Worm (Caenorhabditis elegans) whole organism, young adult: Measurements from ENCODE around the gene M04G7.2.

Experiments used
- F23B12.7 ChIP-seq: sonication (generic microtip); optimal IDR thresholded peaks from 2 replicates; lab custom pipeline; 2017; ENCODE audit warnings: missing genetic modification characterization, mild to moderate bottlenecking, missing compliant biosample characterization, antibody characterized with exemption, moderate library complexity; ENCODE audit not compliant: insufficient read depth
- F57A8.1 ChIP-seq: fragments of 200-800 bp; sonication (Bioruptor generic); optimal IDR thresholded peaks from 2 replicates; lab custom pipeline; 2018; ENCODE audit warnings: mild to moderate bottlenecking, missing genetic modification characterization, moderate library complexity, missing compliant biosample characterization
- Y67H2A.10 ChIP-seq: fragments of 200-800 bp; sonication (Bioruptor generic); conservative IDR thresholded peaks from 2 replicates; pipeline ENCODE4 v1.3.6; 2022; ENCODE audit warnings: missing genetic modification reagents, missing genetic modification characterization, missing compliant biosample characterization
- ama-1 ChIP-seq, 3 experiments: fragments of 150-350 bp in 1 of 3; sonication (generic microtip) in 2 of 3; optimal IDR thresholded peaks; 2 replicates each; lab custom pipeline; 2014 to 2018; ENCODE audit warnings: missing biosample characterization in 2 of 3, missing genetic modification characterization in 2 of 3, missing genetic modification reagents in 2 of 3
- aptf-2 ChIP-seq: fragments of 200-800 bp; sonication (Bioruptor generic); conservative IDR thresholded peaks from 2 replicates; pipeline ENCODE4 v1.3.6; 2022; ENCODE audit warnings: missing genetic modification reagents, missing genetic modification characterization, missing compliant biosample characterization
- egl-18 ChIP-seq: fragments of 200-800 bp; sonication (Bioruptor generic); IDR thresholded peaks from 2 replicates; pipeline ENCODE4 v1.3.6; 2022; ENCODE audit warnings: missing genetic modification reagents, missing genetic modification characterization, missing compliant biosample characterization
- ets-4 ChIP-seq: fragments of 200-800 bp; sonication (Bioruptor generic); optimal IDR thresholded peaks from 2 replicates; lab custom pipeline; 2018; ENCODE audit warnings: mild to moderate bottlenecking, missing genetic modification characterization, missing compliant biosample characterization
- hrde-1 ChIP-seq: sonication (generic microtip); optimal IDR thresholded peaks from 2 replicates; lab custom pipeline; 2016; ENCODE audit warnings: missing genetic modification characterization, mild to moderate bottlenecking, missing compliant biosample characterization, moderate library complexity, missing genotype, missing genetic modification reagents, borderline replicate concordance
- let-607 ChIP-seq, 2 experiments: fragments of 200-800 bp in 1 of 2; sonication (Bioruptor generic) in 1 of 2; sonication (generic microtip) in 1 of 2; optimal IDR thresholded peaks; 2 replicates each; lab custom pipeline; 2016 to 2018; ENCODE audit warnings: mild to moderate bottlenecking in 2 of 2, missing compliant biosample characterization in 2 of 2, missing genetic modification characterization in 2 of 2, moderate library complexity in 2 of 2, missing genotype in 1 of 2
- lin-35 ChIP-seq, 3 experiments: fragments of 150-350 bp in 2 of 3; sonication (generic microtip) in 1 of 3; optimal IDR thresholded peaks; 2 replicates each; lab custom pipeline; 2014 to 2018; ENCODE audit warnings: missing biosample characterization in 3 of 3, missing genetic modification characterization in 3 of 3, missing genetic modification reagents in 3 of 3
- pha-4 ChIP-seq: fragments of 150-350 bp; sonication (generic microtip); optimal IDR thresholded peaks from 2 replicates; lab custom pipeline; 2014; ENCODE audit warnings: missing biosample characterization, missing genetic modification reagents, missing genetic modification characterization
- xnd-1 ChIP-seq: sonication (generic microtip); optimal IDR thresholded peaks from 2 replicates; lab custom pipeline; 2016; ENCODE audit warnings: missing genotype, missing genetic modification reagents, missing genetic modification characterization, missing compliant biosample characterization
- ztf-28 ChIP-seq: fragments of 200-800 bp; sonication (Bioruptor generic); IDR thresholded peaks from 2 replicates; pipeline ENCODE4 v1.3.6; 2022; ENCODE audit warnings: missing genetic modification reagents, missing genetic modification characterization, missing compliant biosample characterization

ce11 chrIV:504495-504894, 43.7 kb upstream of the M04G7.2 start:
- TF ChIP-seq hrde-1 (tag; lab: Kevin White, UChicago) (no peak), let-607 (tag; optimal IDR thresholded peaks at IDR 0.05; lab: Kevin White, UChicago) (no peak), aptf-2 (no peak), F23B12.7 (no peak), F57A8.1 (no peak), ztf-28 (GFP tag; lab: Robert Waterston, UW) (no peak), ets-4 (GFP tag; lab: Kevin White, UChicago) (no peak), lin-35 (GFP tag; optimal IDR thresholded peaks at IDR 0.05; lab: Kevin White, UChicago) (no peak), ama-1 (optimal IDR thresholded peaks at IDR 0.05; lab: Kevin White, UChicago) (no peak), ama-1 (GFP tag; optimal IDR thresholded peaks at IDR 0.05; lab: Kevin White, UChicago) (no peak), pha-4 (no peak), xnd-1 (tag; lab: Kevin White, UChicago) (no peak), egl-18 (GFP tag; lab: Robert Waterston, UW) (no peak), Y67H2A.10 (GFP tag; lab: Robert Waterston, UW) (no peak)
